Fruit fly (Drosophila melanogaster) whole organism, embryonic: ENCODE data around the gene RanGAP.
A peak's percentile ranks its signal among the peaks of the same experiment; 100 is the strongest.

Experiments
- Atf6 ChIP-seq: fragments of 200-800 bp; sonication (Bioruptor generic); IDR thresholded peaks from 2 replicates; pipeline ENCODE4 v1.3.6; 2022; ENCODE audit warnings: missing biosample characterization, missing genetic modification characterization
- BtbVII ChIP-seq: fragments of 200-800 bp; sonication (Bioruptor generic); optimal IDR thresholded peaks from 3 replicates; lab custom pipeline; 2017; ENCODE audit warnings: missing biosample characterization, mild to moderate bottlenecking, missing genetic modification characterization
- CG10274 ChIP-seq: fragments of 200-800 bp; sonication (Bioruptor generic); optimal IDR thresholded peaks from 3 replicates; lab custom pipeline; 2017; ENCODE audit warnings: missing biosample characterization, mild to moderate bottlenecking, missing genetic modification characterization
- CG10462 ChIP-seq: fragments of 200-800 bp; sonication (Bioruptor generic); optimal IDR thresholded peaks from 2 replicates; lab custom pipeline; 2016; ENCODE audit warnings: missing biosample characterization, missing genetic modification characterization
- CG10543 ChIP-seq: fragments of 200-800 bp; sonication (Bioruptor generic); optimal IDR thresholded peaks from 3 replicates; lab custom pipeline; 2017; ENCODE audit warnings: missing biosample characterization, mild to moderate bottlenecking, missing genetic modification characterization, moderate library complexity
- CG10959 ChIP-seq: fragments of 200-800 bp; sonication (Bioruptor generic); IDR thresholded peaks from 2 replicates; pipeline ENCODE4 v1.3.6; 2022; ENCODE audit warnings: missing biosample characterization, missing genetic modification characterization
- CG15269 ChIP-seq: fragments of 200-800 bp; sonication (Bioruptor generic); optimal IDR thresholded peaks from 2 replicates; lab custom pipeline; 2018; ENCODE audit warnings: missing biosample characterization, mild to moderate bottlenecking, missing genetic modification characterization, moderate library complexity
- CG1529 ChIP-seq: fragments of 200-800 bp; sonication (Bioruptor generic); optimal IDR thresholded peaks from 3 replicates; lab custom pipeline; 2018; ENCODE audit warnings: missing biosample characterization, missing genetic modification characterization
- CG17612 ChIP-seq: fragments of 200-800 bp; sonication (Bioruptor generic); IDR thresholded peaks from 2 replicates; pipeline ENCODE4 v1.3.6; 2022; ENCODE audit warnings: missing biosample characterization, missing genetic modification characterization
- CG18476 ChIP-seq: fragments of 200-800 bp; sonication (Bioruptor generic); optimal IDR thresholded peaks from 2 replicates; lab custom pipeline; 2016; ENCODE audit warnings: missing biosample characterization, mild to moderate bottlenecking, missing genetic modification characterization
- CG18764 ChIP-seq: fragments of 200-800 bp; sonication (Bioruptor generic); optimal IDR thresholded peaks from 3 replicates; lab custom pipeline; 2016; ENCODE audit warnings: missing biosample characterization, missing genetic modification characterization
- CG30020 ChIP-seq: fragments of 200-800 bp; optimal IDR thresholded peaks from 2 replicates; lab custom pipeline; 2019; ENCODE audit warnings: missing biosample characterization, mild to moderate bottlenecking, missing genetic modification characterization, moderate library complexity
- CG3163 ChIP-seq: fragments of 200-800 bp; sonication (Bioruptor generic); optimal IDR thresholded peaks from 3 replicates; lab custom pipeline; 2016; ENCODE audit warnings: missing biosample characterization, missing genetic modification characterization
- CG3995 ChIP-seq: fragments of 200-800 bp; sonication (Bioruptor generic); optimal IDR thresholded peaks from 3 replicates; lab custom pipeline; 2016; ENCODE audit warnings: missing biosample characterization, missing genetic modification characterization
- CG4328 ChIP-seq: fragments of 200-800 bp; sonication (Bioruptor generic); optimal IDR thresholded peaks from 3 replicates; lab custom pipeline; 2017; ENCODE audit warnings: missing biosample characterization, missing genetic modification reagents, missing genetic modification characterization
- CG4404 ChIP-seq: fragments of 200-800 bp; sonication (Bioruptor generic); IDR thresholded peaks from 2 replicates; pipeline ENCODE4 v1.3.6; 2022; ENCODE audit warnings: missing biosample characterization, missing genetic modification characterization
- CG4730 ChIP-seq: fragments of 200-800 bp; sonication (Bioruptor generic); IDR thresholded peaks from 2 replicates; pipeline ENCODE4 v1.3.6; 2022; ENCODE audit warnings: missing biosample characterization, missing genetic modification characterization
- CG5953 ChIP-seq: fragments of 200-800 bp; sonication (Bioruptor generic); IDR thresholded peaks from 2 replicates; pipeline ENCODE4 v1.3.6; 2022; ENCODE audit warnings: missing biosample characterization, missing genetic modification characterization
- CG6683 ChIP-seq: fragments of 200-800 bp; sonication (Bioruptor generic); optimal IDR thresholded peaks from 2 replicates; lab custom pipeline; 2017; ENCODE audit warnings: missing biosample characterization, mild to moderate bottlenecking, missing genetic modification characterization, missing genetic modification reagents
- CG7556 ChIP-seq: fragments of 200-800 bp; sonication (Bioruptor generic); optimal IDR thresholded peaks from 2 replicates; lab custom pipeline; 2017; ENCODE audit warnings: missing biosample characterization, mild to moderate bottlenecking, missing genetic modification characterization
- CG8944 ChIP-seq: fragments of 200-800 bp; sonication (Bioruptor generic); optimal IDR thresholded peaks from 3 replicates; lab custom pipeline; 2016; ENCODE audit warnings: missing biosample characterization, missing genetic modification characterization
- CG9727 ChIP-seq: fragments of 200-800 bp; sonication (Bioruptor generic); optimal IDR thresholded peaks from 3 replicates; lab custom pipeline; 2017; ENCODE audit warnings: missing biosample characterization, mild to moderate bottlenecking, missing genetic modification characterization
- Dbx ChIP-seq: fragments of 200-800 bp; sonication (Bioruptor generic); IDR thresholded peaks from 3 replicates; pipeline ENCODE4 v1.3.6; 2022; ENCODE audit warnings: missing biosample characterization, missing genetic modification characterization
- Ets97D ChIP-seq: fragments of 200-800 bp; sonication (Bioruptor generic); optimal IDR thresholded peaks from 3 replicates; lab custom pipeline; 2016; ENCODE audit warnings: missing biosample characterization, missing genetic modification characterization
- HLH3B ChIP-seq: fragments of 200-800 bp; sonication (Bioruptor generic); IDR thresholded peaks from 2 replicates; pipeline ENCODE4 v1.3.6; 2022; ENCODE audit warnings: missing biosample characterization, missing genetic modification characterization
- HmgD ChIP-seq: fragments of 200-800 bp; sonication (Bioruptor generic); optimal IDR thresholded peaks from 3 replicates; lab custom pipeline; 2016; ENCODE audit warnings: missing biosample characterization, missing genetic modification characterization
- Scr ChIP-seq: fragments of 200-800 bp; sonication (Bioruptor generic); IDR thresholded peaks from 2 replicates; pipeline ENCODE4 v1.3.6; 2022; ENCODE audit warnings: missing biosample characterization, missing genetic modification characterization; ENCODE audit not compliant: partially characterized antibody
- Sin3A ChIP-seq: fragments of >200 bp; optimal IDR thresholded peaks from 2 replicates; lab custom pipeline; 2018
- TFAM ChIP-seq: fragments of 200-800 bp; sonication (Bioruptor generic); optimal IDR thresholded peaks from 2 replicates; lab custom pipeline; 2017; ENCODE audit warnings: missing biosample characterization, missing genetic modification characterization, inconsistent platforms
- Vsx1 ChIP-seq: fragments of 200-800 bp; sonication (Bioruptor generic); optimal IDR thresholded peaks from 2 replicates; lab custom pipeline; 2017; ENCODE audit warnings: missing biosample characterization, mild to moderate bottlenecking, missing genetic modification characterization, missing genetic modification reagents
- YL-1 ChIP-seq: fragments of 200-800 bp; sonication (Bioruptor generic); optimal IDR thresholded peaks from 3 replicates; lab custom pipeline; 2017; ENCODE audit warnings: missing biosample characterization, mild to moderate bottlenecking, missing genetic modification characterization
- bbx ChIP-seq: fragments of 200-800 bp; sonication (Bioruptor generic); IDR thresholded peaks from 2 replicates; pipeline ENCODE4 v1.3.6; 2022; ENCODE audit warnings: missing biosample characterization, missing genetic modification characterization; ENCODE audit not compliant: partially characterized antibody
- bcd ChIP-seq: fragments of 200-800 bp; sonication (Bioruptor generic); optimal IDR thresholded peaks from 2 replicates; lab custom pipeline; 2017; ENCODE audit warnings: missing biosample characterization, mild to moderate bottlenecking, missing genetic modification characterization
- crp ChIP-seq, 2 experiments: fragments of 200-800 bp; sonication (Bioruptor generic); optimal IDR thresholded peaks; 2 replicates in 1 of 2; 3 replicates in 1 of 2; lab custom pipeline; 2017; ENCODE audit warnings: missing biosample characterization in 2 of 2, missing genetic modification characterization in 2 of 2, mild to moderate bottlenecking in 1 of 2, moderate library complexity in 1 of 2
- grau ChIP-seq: fragments of 200-800 bp; optimal IDR thresholded peaks from 3 replicates; lab custom pipeline; 2019; ENCODE audit warnings: missing biosample characterization, mild to moderate bottlenecking, missing genetic modification characterization, moderate library complexity
- hb ChIP-seq: fragments of 200-800 bp; sonication (Bioruptor generic); IDR thresholded peaks from 3 replicates; pipeline ENCODE4 v1.3.6; 2022; ENCODE audit warnings: missing biosample characterization, missing genetic modification characterization; ENCODE audit not compliant: partially characterized antibody
- inv ChIP-seq: fragments of 200-800 bp; sonication (Bioruptor generic); IDR thresholded peaks from 2 replicates; pipeline ENCODE4 v1.3.6; 2022; ENCODE audit warnings: missing biosample characterization, missing genetic modification characterization; ENCODE audit not compliant: partially characterized antibody
- lov ChIP-seq, 2 experiments: fragments of 200-800 bp in 1 of 2; fragments of >200 bp in 1 of 2; sonication (Bioruptor generic) in 1 of 2; IDR thresholded peaks in 1 of 2; optimal IDR thresholded peaks in 1 of 2; 2 replicates in 1 of 2; 3 replicates in 1 of 2; pipeline versions ENCODE4 v1.3.6 to Lab custom; 2017 to 2022; ENCODE audit warnings: missing biosample characterization in 1 of 2, missing genetic modification characterization in 1 of 2
- mam ChIP-seq: fragments of 200-800 bp; sonication (Bioruptor generic); optimal IDR thresholded peaks from 3 replicates; lab custom pipeline; 2016; ENCODE audit warnings: missing biosample characterization, missing genetic modification characterization
- nom ChIP-seq: fragments of 200-800 bp; sonication (Bioruptor generic); optimal IDR thresholded peaks from 2 replicates; lab custom pipeline; 2017; ENCODE audit warnings: missing biosample characterization, missing genetic modification characterization, mild to moderate bottlenecking, moderate library complexity, missing genetic modification reagents
- odd ChIP-seq: fragments of 200-800 bp; sonication (Bioruptor generic); optimal IDR thresholded peaks from 2 replicates; lab custom pipeline; 2017; ENCODE audit warnings: missing biosample characterization, mild to moderate bottlenecking, missing genetic modification characterization
- scrt ChIP-seq: fragments of 200-800 bp; sonication (Bioruptor generic); optimal IDR thresholded peaks from 2 replicates; lab custom pipeline; 2018; ENCODE audit warnings: missing biosample characterization, mild to moderate bottlenecking, missing genetic modification characterization, moderate library complexity
- sisA ChIP-seq: fragments of 200-800 bp; sonication (Bioruptor generic); IDR thresholded peaks from 2 replicates; pipeline ENCODE4 v1.3.6; 2022; ENCODE audit warnings: missing biosample characterization, missing genetic modification characterization
- slou ChIP-seq: fragments of 200-800 bp; sonication (Bioruptor generic); optimal IDR thresholded peaks from 3 replicates; lab custom pipeline; 2016; ENCODE audit warnings: missing biosample characterization, missing genetic modification characterization
- sna ChIP-seq: fragments of 200-800 bp; sonication (Bioruptor generic); IDR thresholded peaks from 2 replicates; pipeline ENCODE4 v1.3.6; 2022; ENCODE audit warnings: missing biosample characterization, missing genetic modification characterization; ENCODE audit not compliant: partially characterized antibody
- twi ChIP-seq: fragments of 200-800 bp; optimal IDR thresholded peaks from 2 replicates; lab custom pipeline; 2019; ENCODE audit warnings: missing biosample characterization, mild to moderate bottlenecking, missing genetic modification characterization, moderate library complexity
- wdn ChIP-seq: fragments of 200-800 bp; sonication (Bioruptor generic); IDR thresholded peaks from 2 replicates; pipeline ENCODE4 v1.3.6; 2022; ENCODE audit warnings: missing biosample characterization, missing genetic modification characterization
- z ChIP-seq: fragments of 200-800 bp; sonication (Bioruptor generic); IDR thresholded peaks from 3 replicates; pipeline ENCODE4 v1.3.6; 2022; ENCODE audit warnings: missing biosample characterization, missing genetic modification characterization
- zf30C ChIP-seq: fragments of 200-800 bp; sonication (Bioruptor generic); optimal IDR thresholded peaks from 3 replicates; lab custom pipeline; 2018; ENCODE audit warnings: missing biosample characterization, mild to moderate bottlenecking, missing genetic modification characterization

Gene RanGAP

DNA sequence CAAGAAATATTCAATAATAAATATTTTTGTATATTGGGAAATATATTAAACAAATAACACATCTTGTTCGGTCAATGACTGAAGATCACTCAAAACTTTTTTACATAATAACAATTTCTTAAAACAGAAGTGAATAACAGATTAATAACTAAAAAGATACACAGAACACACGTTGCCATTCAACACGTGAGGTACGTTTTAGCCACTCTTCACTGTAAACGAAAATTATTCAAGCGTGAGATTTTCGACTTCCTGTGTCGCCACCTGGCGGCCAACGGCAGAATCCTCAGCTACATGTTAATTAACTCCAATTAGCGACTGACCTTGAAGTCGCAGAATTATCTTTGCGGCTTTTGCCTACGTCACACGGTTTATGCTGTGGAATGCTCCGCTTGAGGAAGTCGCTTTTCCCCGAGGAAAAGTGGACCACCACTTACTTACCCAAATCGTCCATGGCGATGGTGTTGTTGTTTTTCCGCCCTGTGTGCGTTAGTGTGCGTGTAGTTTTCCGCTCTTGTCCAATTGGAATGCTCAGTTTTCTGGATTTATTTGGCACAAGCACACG lies 15.9 kb upstream of the RanGAP start (continued):
- TF ChIP-seq Vsx1 (GFP tag; lab: Kevin White, UChicago) (peak; percentile 88), hb (no peak), CG10959 (GFP tag; lab: Robert Waterston, UW) (peak; percentile 59), CG18476 (GFP tag; lab: Kevin White, UChicago) (peak; percentile 28), grau (tag; lab: Kevin White, UChicago) (peak; percentile 97), BtbVII (GFP tag; lab: Kevin White, UChicago) (peak; percentile 65), zf30C (no peak), CG10274 (GFP tag; lab: Kevin White, UChicago) (peak; percentile 18), slou (GFP tag; lab: Kevin White, UChicago) (peak; percentile 44), z (peak; percentile 58; the same call in 1 of the 3 replicates), CG1529 (peak; percentile 52), CG3163 (GFP tag; lab: Kevin White, UChicago) (no peak), CG17612 (GFP tag; lab: Robert Waterston, UW) (0 out of 2 replicates have a peak, but pooled peaks have one; percentile 4), bbx (GFP tag; lab: Robert Waterston, UW) (no peak), HLH3B (GFP tag; lab: Robert Waterston, UW) (peak; percentile 70), CG4328 (GFP tag; lab: Kevin White, UChicago) (peak; percentile 34), twi (peak; percentile 45), Scr (GFP tag; lab: Robert Waterston, UW) (no peak), scrt (GFP tag; lab: Kevin White, UChicago) (peak; percentile 53), sisA (GFP tag; lab: Robert Waterston, UW) (peak; percentile 68), CG5953 (GFP tag; lab: Robert Waterston, UW) (0 out of 2 replicates have a peak, but pooled peaks have one; percentile 7), CG10543 (peak; percentile 72), bcd (GFP tag; lab: Kevin White, UChicago) (peak; percentile 70), Atf6 (GFP tag; lab: Robert Waterston, UW) (peak; percentile 77), inv (GFP tag; lab: Robert Waterston, UW) (no peak), CG7556 (GFP tag; lab: Kevin White, UChicago) (peak; percentile 66), CG15269 (tag; lab: Kevin White, UChicago) (peak; percentile 82), crp (GFP tag; optimal IDR thresholded peaks at IDR 0.05; lab: Kevin White, UChicago) (no peak), CG18764 (peak; percentile 49), nom (GFP tag; lab: Kevin White, UChicago) (no peak), CG4404 (GFP tag; lab: Robert Waterston, UW) (peak; percentile 15; the same call in 1 of the 2 replicates), Dbx (GFP tag; lab: Robert Waterston, UW) (peak; percentile 43; the same call in 2 of the 3 replicates), lov (optimal IDR thresholded peaks at IDR 0.05; lab: Kevin White, UChicago) (no peak), lov (GFP tag; IDR thresholded peaks at IDR 0.05; lab: Robert Waterston, UW) (peak; percentile 72; the same call in 2 of the 3 replicates), CG30020 (tag; lab: Kevin White, UChicago) (peak; percentile 34), TFAM (GFP tag; lab: Kevin White, UChicago) (peak; percentile 2), sna (GFP tag; lab: Robert Waterston, UW) (no peak), mam (peak; percentile 59), CG3995 (GFP tag; lab: Kevin White, UChicago) (peak; percentile 29), odd (GFP tag; lab: Kevin White, UChicago) (peak; percentile 52), Ets97D (GFP tag; lab: Kevin White, UChicago) (no peak), CG9727 (GFP tag; lab: Kevin White, UChicago) (peak; percentile 72), CG10462 (GFP tag; lab: Kevin White, UChicago) (no peak), YL-1 (GFP tag; lab: Kevin White, UChicago) (peak; percentile 31), CG6683 (no peak), wdn (0 out of 2 replicates have a peak, but pooled peaks have one; percentile 38), HmgD (peak; percentile 16), CG8944 (GFP tag; lab: Kevin White, UChicago) (no peak), Sin3A (lab: Kevin White, UChicago) (no peak), CG4730 (GFP tag; lab: Robert Waterston, UW) (peak; percentile 55)
